Fruit fly (Drosophila melanogaster) whole organism, prepupa: Measurements from ENCODE around the gene CG45492.

Source experiments
- CG11294 ChIP-seq: fragments of 200-800 bp; sonication (Bioruptor generic); IDR thresholded peaks from 2 replicates; pipeline ENCODE4 v1.3.6; 2022; ENCODE audit warnings: missing biosample characterization, missing genetic modification characterization
- CG16779 ChIP-seq: fragments of 200-800 bp; sonication (Bioruptor generic); optimal IDR thresholded peaks from 3 replicates; lab custom pipeline; 2017; ENCODE audit warnings: missing biosample characterization, mild to moderate bottlenecking, missing genetic modification characterization
- CG6163 ChIP-seq: fragments of 200-800 bp; sonication (Bioruptor generic); IDR thresholded peaks from 3 replicates; pipeline ENCODE4 v1.3.6; 2022; ENCODE audit warnings: missing biosample characterization, missing genetic modification characterization
- CG6808 ChIP-seq: fragments of 200-800 bp; sonication (Bioruptor generic); optimal IDR thresholded peaks from 3 replicates; lab custom pipeline; 2017; ENCODE audit warnings: missing biosample characterization, missing genetic modification characterization, mild to moderate bottlenecking, moderate library complexity, missing genetic modification reagents
- CG6854 ChIP-seq: fragments of 200-800 bp; sonication (Bioruptor generic); optimal IDR thresholded peaks from 2 replicates; lab custom pipeline; 2017; ENCODE audit warnings: missing biosample characterization, mild to moderate bottlenecking, missing genetic modification characterization

DNA sequence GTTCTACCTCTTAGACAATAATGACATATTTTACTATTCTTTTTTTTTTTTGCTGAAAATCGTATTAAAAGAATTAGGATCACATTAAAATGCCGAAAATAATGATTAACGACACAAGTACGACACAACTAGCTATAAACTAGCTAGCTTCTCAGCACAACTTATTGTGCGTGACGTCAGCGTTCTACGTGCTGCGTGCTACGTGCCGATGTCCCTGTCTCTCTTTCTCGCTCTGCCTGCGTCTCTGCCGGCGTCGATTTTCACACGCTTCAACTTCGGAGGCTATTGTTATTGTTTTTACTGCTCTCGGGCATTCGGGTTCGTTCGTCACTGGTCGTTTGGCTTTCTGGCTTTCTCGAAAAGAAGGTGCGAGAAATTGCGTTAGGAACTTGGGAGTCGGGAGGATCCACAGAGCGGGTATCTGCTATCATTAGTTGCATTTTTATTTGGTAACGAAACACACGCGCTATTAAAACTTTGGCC, 45.9 kb downstream of the CG45492 start:
- no peak for TF ChIP-seq CG6808 (GFP tag; lab: Kevin White, UChicago)
- TF ChIP-seq CG16779 (tag; lab: Kevin White, UChicago): no peak
- no peak for TF ChIP-seq CG6854
- no peak for TF ChIP-seq CG11294 (GFP tag; lab: Robert Waterston, UW)
- TF ChIP-seq CG6163 (GFP tag; lab: Robert Waterston, UW): no peak
